Fruit fly (Drosophila melanogaster) whole organism, prepupa: ENCODE results near the gene CG17141.

Source experiments
- CG34406 ChIP-seq: fragments of 200-800 bp; sonication (Bioruptor generic); optimal IDR thresholded peaks from 3 replicates; lab custom pipeline; 2016; ENCODE audit warnings: missing biosample characterization, missing genetic modification characterization
- CG4318 ChIP-seq: fragments of 200-800 bp; sonication (Bioruptor generic); optimal IDR thresholded peaks from 3 replicates; lab custom pipeline; 2017; ENCODE audit warnings: missing biosample characterization, mild to moderate bottlenecking, missing genetic modification characterization
- CG6792 ChIP-seq: fragments of 200-800 bp; sonication (Bioruptor generic); optimal IDR thresholded peaks from 3 replicates; lab custom pipeline; 2016; ENCODE audit warnings: missing biosample characterization, missing genetic modification characterization
- CG6854 ChIP-seq: fragments of 200-800 bp; sonication (Bioruptor generic); optimal IDR thresholded peaks from 2 replicates; lab custom pipeline; 2017; ENCODE audit warnings: missing biosample characterization, mild to moderate bottlenecking, missing genetic modification characterization
- CG8119 ChIP-seq: fragments of 200-800 bp; sonication (Bioruptor generic); IDR thresholded peaks from 3 replicates; pipeline ENCODE4 v1.3.6; 2022; ENCODE audit warnings: missing biosample characterization, missing genetic modification characterization
- Ets21C ChIP-seq: fragments of 200-800 bp; sonication (Bioruptor generic); optimal IDR thresholded peaks from 3 replicates; lab custom pipeline; 2016; ENCODE audit warnings: missing biosample characterization, missing genetic modification characterization
- Hr4 ChIP-seq: fragments of 200-800 bp; sonication (Bioruptor generic); optimal IDR thresholded peaks from 3 replicates; lab custom pipeline; 2016; ENCODE audit warnings: missing biosample characterization, missing genetic modification characterization
- Sox15 ChIP-seq: fragments of 200-800 bp; sonication (Bioruptor generic); optimal IDR thresholded peaks from 3 replicates; lab custom pipeline; 2016; ENCODE audit warnings: missing biosample characterization, missing genetic modification characterization
- achi ChIP-seq: fragments of 200-800 bp; sonication (Bioruptor generic); optimal IDR thresholded peaks from 3 replicates; lab custom pipeline; 2016; ENCODE audit warnings: missing biosample characterization, missing genetic modification characterization
- esn ChIP-seq: fragments of 200-800 bp; sonication (Bioruptor generic); optimal IDR thresholded peaks from 2 replicates; lab custom pipeline; 2016; ENCODE audit warnings: missing biosample characterization, mild to moderate bottlenecking, missing genetic modification characterization, moderate library complexity
- ss ChIP-seq, 2 experiments: fragments of 200-800 bp; sonication (Bioruptor generic); optimal IDR thresholded peaks; 2 replicates in 1 of 2; 3 replicates in 1 of 2; lab custom pipeline; 2017 to 2018; ENCODE audit warnings: mild to moderate bottlenecking in 2 of 2, missing biosample characterization in 2 of 2, missing genetic modification characterization in 2 of 2, moderate library complexity in 1 of 2
- topi ChIP-seq: fragments of 200-800 bp; sonication (Bioruptor generic); optimal IDR thresholded peaks from 3 replicates; lab custom pipeline; 2016; ENCODE audit warnings: missing biosample characterization, missing genetic modification characterization

CG17141 gene

dm6 chr3R:22698208-22698607, 49.2 kb downstream of the CG17141 start, which contains the start of gene Cyp6d4:
Gene Cyp6d4 (plus strand): TSS chr3R:22698319.
- TF ChIP-seq CG34406 (no peak), esn (GFP tag; lab: Kevin White, UChicago) (no peak), CG6854 (GFP tag; lab: Kevin White, UChicago) (no peak), Sox15 (GFP tag; lab: Kevin White, UChicago) (no peak), CG4318 (GFP tag; lab: Kevin White, UChicago) (no peak), CG8119 (GFP tag; lab: Robert Waterston, UW) (no peak), Ets21C (GFP tag; lab: Kevin White, UChicago) (no peak), Hr4 (GFP tag; lab: Kevin White, UChicago) (no peak), achi (GFP tag; lab: Kevin White, UChicago) (no peak), CG6792 (no peak), ss (GFP tag; optimal IDR thresholded peaks at IDR 0.05; lab: Kevin White, UChicago) (no peak), topi (GFP tag; lab: Kevin White, UChicago) (no peak)
